Fruit fly (Drosophila melanogaster): ENCODE results near the gene CG4701.

CG4701 gene

DNA sequence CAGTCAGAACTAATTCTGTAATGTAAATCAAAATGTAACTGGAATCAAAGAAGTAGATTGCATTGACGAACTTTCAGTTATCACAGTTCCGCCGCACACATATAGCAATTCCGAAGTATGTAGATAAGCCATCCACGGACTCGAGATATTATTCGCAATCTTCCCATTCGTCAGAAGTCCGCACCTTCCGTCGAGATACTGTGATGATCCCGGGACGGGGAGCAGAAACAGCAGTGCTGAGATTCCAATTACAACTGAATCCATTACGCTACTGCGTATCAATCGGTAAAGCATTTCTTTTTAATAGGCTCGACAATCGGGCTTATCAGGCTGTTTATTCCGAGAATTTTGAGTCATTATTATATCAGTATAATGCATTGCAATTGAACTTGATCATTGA, 9.0 kb downstream of the CG4701 start, which contains the start of gene CG4650:
CG4650 (minus strand) TSS at position 269 of the 400 bp plus-strand sequence.
- no peak for TF ChIP-seq psq (optimal IDR thresholded peaks at IDR 0.05)
- TF ChIP-seq CG8478 (optimal IDR thresholded peaks at IDR 0.05): no peak
- no peak for TF ChIP-seq EcR (GFP tag; optimal IDR thresholded peaks at IDR 0.05)
- TF ChIP-seq usp (GFP tag; optimal IDR thresholded peaks at IDR 0.05): no peak
- TF ChIP-seq pan (optimal IDR thresholded peaks at IDR 0.05): no peak
- no peak for TF ChIP-seq Dll (optimal IDR thresholded peaks at IDR 0.05)

DNA sequence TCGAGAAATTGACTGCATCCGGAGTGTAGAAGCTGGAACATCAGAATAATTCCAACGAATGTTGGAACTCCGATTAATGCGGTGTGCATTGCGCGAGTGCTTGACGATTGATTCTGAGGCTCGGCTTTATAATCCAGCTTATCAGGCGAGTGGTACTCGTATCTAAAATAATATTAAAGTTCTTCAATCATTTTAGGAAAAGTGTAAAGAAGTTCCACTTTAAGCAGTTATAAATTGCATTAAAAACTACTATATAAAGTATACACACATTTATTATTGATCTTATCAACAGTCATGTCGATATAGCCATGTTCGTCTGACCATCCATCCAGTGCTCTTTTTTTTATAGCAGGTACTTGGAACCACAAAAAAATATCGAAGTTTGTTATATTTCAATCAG, 18.8 kb downstream of the CG4701 start, which contains the start of gene CG18636:
CG18636 (minus strand) TSS at position 101 of the 400 bp plus-strand sequence.
- no peak for TF ChIP-seq usp (GFP tag; optimal IDR thresholded peaks at IDR 0.05)

DNA sequence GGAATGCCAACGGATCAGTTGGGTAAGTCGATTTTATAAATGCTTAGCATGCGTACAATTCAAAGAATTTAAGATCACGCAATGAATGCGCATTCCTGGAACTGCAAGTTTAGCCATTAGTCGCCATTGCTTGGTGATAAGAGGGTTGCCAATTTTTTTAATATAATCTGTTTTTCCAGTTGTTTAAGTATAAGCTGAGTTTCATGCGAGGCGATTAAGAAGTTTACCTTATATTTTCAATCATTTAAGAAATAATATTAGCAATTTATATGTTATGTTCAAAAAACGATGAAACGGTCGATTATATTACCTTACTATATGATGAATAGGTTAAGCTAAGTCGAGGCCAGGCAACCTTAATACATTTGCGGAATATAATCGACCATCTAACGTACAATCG, 30.8 kb downstream of the CG4701 start, which contains the start of gene CG18420:
CG18420 (minus strand) TSS at position 101 of the 400 bp plus-strand sequence.
- no peak for TF ChIP-seq CG8478 (optimal IDR thresholded peaks at IDR 0.05)
- TF ChIP-seq usp (GFP tag; optimal IDR thresholded peaks at IDR 0.05): no peak
- no peak for TF ChIP-seq psq (optimal IDR thresholded peaks at IDR 0.05)
- no peak for TF ChIP-seq EcR (GFP tag; optimal IDR thresholded peaks at IDR 0.05)
- no peak for TF ChIP-seq pan (optimal IDR thresholded peaks at IDR 0.05)
- TF ChIP-seq Dll (optimal IDR thresholded peaks at IDR 0.05): no peak

DNA sequence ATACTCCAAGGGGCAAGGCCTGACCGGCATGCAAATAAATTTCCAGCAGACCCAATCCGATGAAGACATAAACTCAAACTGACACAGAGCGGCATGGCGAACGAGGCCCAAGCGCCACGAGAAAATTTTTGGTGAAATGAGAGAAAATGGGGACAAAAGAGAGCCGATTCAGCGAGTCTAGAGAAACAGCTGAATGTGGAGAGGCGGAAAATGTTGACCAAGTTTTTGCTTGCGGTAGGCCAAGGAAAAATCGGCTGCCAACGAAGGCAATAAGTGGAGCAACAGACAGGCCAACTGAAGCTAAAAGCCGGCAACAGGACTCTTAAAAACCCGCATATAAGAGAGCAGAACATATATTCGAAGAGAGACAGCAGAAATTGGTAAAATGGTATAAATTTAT, 31.8 kb downstream of the CG4701 start:
- TF ChIP-seq usp (GFP tag; optimal IDR thresholded peaks at IDR 0.05) (no peak), pan (optimal IDR thresholded peaks at IDR 0.05) (no peak), EcR (GFP tag; optimal IDR thresholded peaks at IDR 0.05) (no peak), CG8478 (optimal IDR thresholded peaks at IDR 0.05) (no peak), Dll (optimal IDR thresholded peaks at IDR 0.05) (no peak), psq (optimal IDR thresholded peaks at IDR 0.05) (no peak)

DNA sequence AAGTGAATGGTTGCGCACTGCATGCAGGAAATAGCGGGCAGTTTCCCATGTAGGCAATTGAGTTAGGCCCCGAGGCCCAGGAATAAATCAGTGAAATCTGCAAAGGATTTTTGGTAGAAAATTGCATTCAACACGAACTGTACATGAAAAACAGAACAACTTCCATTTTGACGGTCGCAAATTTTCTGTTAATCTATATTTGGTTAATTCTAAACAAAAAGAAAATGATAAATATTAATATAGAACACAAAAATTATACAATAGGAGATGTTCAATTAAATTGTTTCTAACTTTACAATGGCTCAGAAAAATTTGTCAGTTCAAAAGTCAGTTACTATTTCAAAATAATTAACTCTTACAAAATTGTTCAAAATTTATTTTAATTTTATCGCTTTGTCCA, 36.3 kb downstream of the CG4701 start, which contains the start of gene CG33308:
CG33308 (plus strand) TSS at position 301 of the 400 bp plus-strand sequence.
- TF ChIP-seq psq (optimal IDR thresholded peaks at IDR 0.05): no peak
- TF ChIP-seq CG8478 (optimal IDR thresholded peaks at IDR 0.05): no peak
- TF ChIP-seq usp (GFP tag; optimal IDR thresholded peaks at IDR 0.05): no peak

dm6 chr2L:14810461-14810860, 44.8 kb downstream of the CG4701 start, which contains the start of gene CG33309:
CG33309 (plus strand) TSS chr2L:14810761.
- no peak for TF ChIP-seq psq (optimal IDR thresholded peaks at IDR 0.05)
- no peak for TF ChIP-seq Dll (optimal IDR thresholded peaks at IDR 0.05)
- TF ChIP-seq EcR (GFP tag; optimal IDR thresholded peaks at IDR 0.05): no peak
- no peak for TF ChIP-seq usp (GFP tag; optimal IDR thresholded peaks at IDR 0.05)
- TF ChIP-seq pan (optimal IDR thresholded peaks at IDR 0.05): no peak
- no peak for TF ChIP-seq CG8478 (optimal IDR thresholded peaks at IDR 0.05)
